Fruit fly (Drosophila melanogaster) whole organism, adult: ENCODE data around the gene MYPT-75D.
A peak's percentile ranks its signal among the peaks of the same experiment; 100 is the strongest.

Source experiments
- CG11617 ChIP-seq: fragments of 200-800 bp; sonication (Bioruptor generic); optimal IDR thresholded peaks from 2 replicates; lab custom pipeline; 2017; ENCODE audit warnings: mild to moderate bottlenecking, missing biosample characterization, missing genetic modification reagents, missing genetic modification characterization
- CG12768 ChIP-seq: fragments of 200-800 bp; sonication (Bioruptor generic); optimal IDR thresholded peaks from 2 replicates; lab custom pipeline; 2017; ENCODE audit warnings: missing biosample characterization, missing genetic modification characterization, mild to moderate bottlenecking, moderate library complexity, missing genetic modification reagents
- CG14711 ChIP-seq: fragments of 200-800 bp; sonication (Bioruptor generic); optimal IDR thresholded peaks from 2 replicates; lab custom pipeline; 2018; ENCODE audit warnings: missing biosample characterization, mild to moderate bottlenecking, missing genetic modification characterization, moderate library complexity
- CG1620 ChIP-seq: fragments of 200-800 bp; sonication (Bioruptor generic); optimal IDR thresholded peaks from 2 replicates; lab custom pipeline; 2016; ENCODE audit warnings: missing biosample characterization, missing genetic modification characterization
- CG33017 ChIP-seq: fragments of 200-800 bp; sonication (Bioruptor generic); optimal IDR thresholded peaks from 2 replicates; lab custom pipeline; 2018; ENCODE audit warnings: missing biosample characterization, mild to moderate bottlenecking, missing genetic modification characterization, moderate library complexity
- CG5204 ChIP-seq: fragments of 200-800 bp; sonication (Bioruptor generic); optimal IDR thresholded peaks from 2 replicates; lab custom pipeline; 2016; ENCODE audit warnings: missing biosample characterization, missing genetic modification characterization
- CG7045 ChIP-seq: fragments of 200-800 bp; sonication (Bioruptor generic); optimal IDR thresholded peaks from 2 replicates; lab custom pipeline; 2017; ENCODE audit warnings: missing biosample characterization, mild to moderate bottlenecking, missing genetic modification characterization
- CG7101 ChIP-seq: fragments of 200-800 bp; sonication (Bioruptor generic); optimal IDR thresholded peaks from 2 replicates; lab custom pipeline; 2018; ENCODE audit warnings: missing biosample characterization, mild to moderate bottlenecking, missing genetic modification characterization, moderate library complexity
- Clk ChIP-seq: fragments of 200-800 bp; sonication (Bioruptor generic); optimal IDR thresholded peaks from 2 replicates; lab custom pipeline; 2017; ENCODE audit warnings: missing biosample characterization, missing genetic modification characterization
- Crg-1 ChIP-seq: fragments of 200-800 bp; sonication (Bioruptor generic); optimal IDR thresholded peaks from 2 replicates; lab custom pipeline; 2016; ENCODE audit warnings: missing biosample characterization, missing genetic modification characterization
- Hr96 ChIP-seq: fragments of 200-800 bp; sonication (Bioruptor generic); optimal IDR thresholded peaks from 2 replicates; lab custom pipeline; 2016; ENCODE audit warnings: missing biosample characterization, missing genetic modification characterization
- Mnt ChIP-seq: fragments of 200-800 bp; sonication (Bioruptor generic); optimal IDR thresholded peaks from 2 replicates; lab custom pipeline; 2016; ENCODE audit warnings: missing biosample characterization, mild to moderate bottlenecking, missing genetic modification characterization
- bab1 ChIP-seq: fragments of 200-800 bp; sonication (Bioruptor generic); optimal IDR thresholded peaks from 3 replicates; lab custom pipeline; 2019; ENCODE audit warnings: missing biosample characterization, mild to moderate bottlenecking, missing genetic modification characterization, moderate library complexity
- cic ChIP-seq: fragments of 200-800 bp; sonication (Bioruptor generic); optimal IDR thresholded peaks from 2 replicates; lab custom pipeline; 2017; ENCODE audit warnings: missing biosample characterization, mild to moderate bottlenecking, missing genetic modification characterization, moderate library complexity
- cnc ChIP-seq, 2 experiments: fragments of >200 bp; optimal IDR thresholded peaks; 2 replicates each; lab custom pipeline; 2017
- kay ChIP-seq: fragments of 200-800 bp; sonication (Bioruptor generic); peaks from one replicate; lab custom pipeline; 2016; ENCODE audit warnings: missing biosample characterization, missing genetic modification characterization, borderline replicate concordance
- ovo ChIP-seq: fragments of 200-800 bp; sonication (Bioruptor generic); optimal IDR thresholded peaks from 2 replicates; lab custom pipeline; 2016; ENCODE audit warnings: missing biosample characterization, missing genetic modification characterization
- pad ChIP-seq: fragments of 200-800 bp; sonication (Bioruptor generic); optimal IDR thresholded peaks from 3 replicates; lab custom pipeline; 2017; ENCODE audit warnings: missing biosample characterization, missing genetic modification characterization, mild to moderate bottlenecking, moderate library complexity, missing genetic modification reagents
- tj ChIP-seq: fragments of 200-800 bp; sonication (Bioruptor generic); optimal IDR thresholded peaks from 3 replicates; lab custom pipeline; 2017; ENCODE audit warnings: missing biosample characterization, mild to moderate bottlenecking, missing genetic modification characterization, moderate library complexity
- toe ChIP-seq: fragments of 200-800 bp; sonication (Bioruptor generic); optimal IDR thresholded peaks from 2 replicates; lab custom pipeline; 2016; ENCODE audit warnings: missing biosample characterization, missing genetic modification characterization

The MYPT-75D gene

DNA sequence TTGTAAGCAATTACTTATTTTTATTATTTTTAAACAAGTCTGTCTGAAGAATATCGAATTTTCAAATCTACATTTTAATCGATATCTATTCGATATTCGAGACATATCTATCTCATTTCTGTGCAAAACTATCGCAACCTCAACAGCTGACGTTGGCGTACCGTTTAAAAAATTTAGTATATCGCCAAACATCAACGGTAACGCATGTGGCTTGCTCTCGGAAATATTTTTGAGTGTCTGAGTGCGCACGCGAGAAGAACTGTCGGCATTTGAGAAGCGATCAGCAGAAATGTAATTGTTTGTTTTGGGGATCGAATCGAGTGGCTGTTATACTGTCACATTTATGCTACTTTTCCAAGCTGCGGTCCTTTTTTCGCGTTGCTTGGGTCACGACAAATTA lies at the start of gene MYPT-75D:
MYPT-75D (plus strand) TSS at position 174 of the 400 bp plus-strand sequence.
- TF ChIP-seq CG5204 (no peak), CG11617 (GFP tag; lab: Kevin White, UChicago) (peak; percentile 9), pad (GFP tag; lab: Kevin White, UChicago) (peak; percentile 40), cnc (optimal IDR thresholded peaks at IDR 0.05; lab: Kevin White, UChicago) (no peak), cic (peak; percentile 27), Mnt (GFP tag; lab: Kevin White, UChicago) (peak; percentile 71), kay (GFP tag; lab: Kevin White, UChicago) (peak; percentile 61), CG14711 (no peak), Crg-1 (GFP tag; lab: Kevin White, UChicago) (peak; percentile 26), ovo (peak; percentile 75), Hr96 (GFP tag; lab: Kevin White, UChicago) (peak; percentile 7), CG7101 (tag; lab: Kevin White, UChicago) (peak; percentile 29), tj (GFP tag; lab: Kevin White, UChicago) (peak; percentile 67), CG7045 (GFP tag; lab: Kevin White, UChicago) (no peak), bab1 (peak; percentile 83), CG1620 (GFP tag; lab: Kevin White, UChicago) (peak; percentile 35)

DNA sequence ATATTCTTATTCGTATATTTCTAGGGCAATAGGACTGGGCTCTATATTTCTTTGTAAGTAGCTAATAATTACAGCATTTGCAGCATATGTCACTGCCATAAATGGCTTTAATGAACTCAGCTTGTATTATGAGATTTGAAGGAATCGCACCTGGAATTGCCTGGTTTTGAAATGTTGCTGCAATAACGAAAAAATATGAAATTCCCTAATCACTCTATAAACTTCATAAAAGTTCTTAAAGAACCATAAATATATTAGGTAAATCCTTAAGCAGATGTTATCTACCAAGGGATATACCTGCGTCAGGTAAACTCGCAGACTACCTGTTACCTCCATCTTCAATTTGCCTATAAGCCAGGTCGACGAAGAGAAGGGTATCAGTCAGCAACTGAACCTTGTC lies 37.4 kb upstream of the MYPT-75D start, which contains the start of gene CG7271:
CG7271 (plus strand) TSS at position 373 of the 400 bp plus-strand sequence.
- TF ChIP-seq CG11617 (GFP tag; lab: Kevin White, UChicago) (no peak), CG33017 (tag; lab: Kevin White, UChicago) (no peak), toe (no peak), CG14711 (no peak), CG12768 (GFP tag; lab: Kevin White, UChicago) (no peak)

DNA sequence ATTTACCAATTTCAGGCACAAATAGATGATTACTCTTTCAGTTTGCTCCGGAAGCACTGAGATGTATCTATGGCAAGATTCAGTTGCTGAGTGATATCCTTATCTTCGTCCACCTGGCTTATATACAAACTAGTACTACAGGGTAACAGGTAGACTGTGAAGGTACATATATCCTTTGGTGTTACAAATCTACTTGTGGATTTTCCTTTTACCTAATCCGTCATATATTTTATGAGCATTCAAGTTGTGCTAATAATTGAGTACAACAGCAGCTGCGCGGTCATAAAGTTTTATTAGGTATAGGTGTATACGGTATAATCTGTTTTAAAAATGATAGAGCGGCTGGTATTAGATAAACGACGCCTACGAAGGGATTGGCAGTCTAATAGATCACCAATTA lies 32.1 kb upstream of the MYPT-75D start, which contains the start of gene term:
term (minus strand) TSS at position 101 of the 400 bp plus-strand sequence.
- TF ChIP-seq CG14711 (no peak), Crg-1 (GFP tag; lab: Kevin White, UChicago) (no peak), CG7045 (GFP tag; lab: Kevin White, UChicago) (no peak), pad (GFP tag; lab: Kevin White, UChicago) (no peak), kay (GFP tag; lab: Kevin White, UChicago) (no peak), Mnt (GFP tag; lab: Kevin White, UChicago) (no peak), ovo (no peak), toe (no peak), CG5204 (no peak), Clk (no peak), CG11617 (GFP tag; lab: Kevin White, UChicago) (no peak), bab1 (no peak), cic (no peak), tj (GFP tag; lab: Kevin White, UChicago) (no peak), CG1620 (GFP tag; lab: Kevin White, UChicago) (no peak), cnc (optimal IDR thresholded peaks at IDR 0.05; lab: Kevin White, UChicago) (no peak), CG7101 (tag; lab: Kevin White, UChicago) (no peak), CG12768 (GFP tag; lab: Kevin White, UChicago) (no peak), CG33017 (tag; lab: Kevin White, UChicago) (no peak), Hr96 (GFP tag; lab: Kevin White, UChicago) (no peak)

DNA sequence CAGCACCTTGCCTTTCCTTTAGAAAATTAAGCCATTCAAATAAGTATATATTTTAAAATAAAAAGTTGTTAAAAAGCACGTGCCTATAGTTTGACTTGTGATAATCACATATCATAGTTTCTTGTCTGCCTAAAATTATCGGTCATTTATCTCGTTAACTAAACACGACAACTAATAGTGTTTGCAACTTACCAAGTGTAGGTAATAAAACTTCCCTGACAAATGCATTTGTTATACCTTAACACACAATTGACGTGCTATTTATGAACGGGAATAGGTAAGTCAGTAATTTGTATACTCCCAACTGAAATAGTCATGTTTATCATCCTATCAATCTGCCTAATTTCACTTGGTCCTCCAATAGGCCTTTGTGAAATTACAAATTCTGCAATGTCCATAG lies 22.6 kb upstream of the MYPT-75D start, which contains the start of gene CG18234:
CG18234 (plus strand) TSS at position 301 of the 400 bp plus-strand sequence.
- TF ChIP-seq cnc (optimal IDR thresholded peaks at IDR 0.05; lab: Kevin White, UChicago), result no peak
- no peak for TF ChIP-seq CG14711
- no peak for TF ChIP-seq Crg-1 (GFP tag; lab: Kevin White, UChicago)
- TF ChIP-seq CG7101 (tag; lab: Kevin White, UChicago), result no peak
- no peak for TF ChIP-seq tj (GFP tag; lab: Kevin White, UChicago)
- TF ChIP-seq cic, result no peak

dm6 chr3L:18605172-18605571 lies 20.6 kb upstream of the MYPT-75D start, which contains the start of gene CG18233:
CG18233 (plus strand) TSS chr3L:18605472.
- TF ChIP-seq Mnt (GFP tag; lab: Kevin White, UChicago), result no peak
- TF ChIP-seq ovo, result no peak
- no peak for TF ChIP-seq toe
- TF ChIP-seq CG33017 (tag; lab: Kevin White, UChicago), result no peak
- TF ChIP-seq CG14711, result no peak
- TF ChIP-seq Crg-1 (GFP tag; lab: Kevin White, UChicago), result no peak
- no peak for TF ChIP-seq CG7045 (GFP tag; lab: Kevin White, UChicago)
- TF ChIP-seq cic, result no peak
- TF ChIP-seq CG12768 (GFP tag; lab: Kevin White, UChicago), result no peak

DNA sequence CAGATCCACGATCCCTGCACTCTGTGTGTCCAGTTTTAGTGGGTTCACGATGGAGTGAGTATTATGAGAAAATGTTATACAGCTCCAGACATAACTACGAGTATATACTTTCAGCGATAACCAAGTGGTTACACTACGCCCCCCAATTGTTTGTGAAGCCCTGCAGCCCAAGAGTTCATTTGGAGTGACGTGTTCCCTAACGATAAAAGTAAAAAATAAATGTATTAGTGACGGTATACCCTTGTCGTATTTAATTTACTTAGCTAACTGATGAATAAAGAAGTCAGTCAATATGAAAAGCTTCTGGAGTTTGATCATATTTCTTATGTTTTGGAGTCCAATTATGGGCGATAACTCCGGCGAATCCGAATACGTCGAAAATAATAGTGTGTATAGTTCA lies 18.6 kb upstream of the MYPT-75D start, which contains the start of gene CG18231:
CG18231 (plus strand) TSS at position 301 of the 400 bp plus-strand sequence.
- no peak for TF ChIP-seq pad (GFP tag; lab: Kevin White, UChicago)
- TF ChIP-seq CG7101 (tag; lab: Kevin White, UChicago), result no peak
- no peak for TF ChIP-seq Hr96 (GFP tag; lab: Kevin White, UChicago)
- no peak for TF ChIP-seq CG11617 (GFP tag; lab: Kevin White, UChicago)
- no peak for TF ChIP-seq cnc (optimal IDR thresholded peaks at IDR 0.05; lab: Kevin White, UChicago)
- TF ChIP-seq CG33017 (tag; lab: Kevin White, UChicago), result no peak
- no peak for TF ChIP-seq Crg-1 (GFP tag; lab: Kevin White, UChicago)
- TF ChIP-seq CG14711, result no peak
- no peak for TF ChIP-seq cic
- no peak for TF ChIP-seq Clk
- TF ChIP-seq Mnt (GFP tag; lab: Kevin White, UChicago), result no peak
- no peak for TF ChIP-seq CG1620 (GFP tag; lab: Kevin White, UChicago)
- no peak for TF ChIP-seq CG7045 (GFP tag; lab: Kevin White, UChicago)
- TF ChIP-seq CG5204, result no peak
- no peak for TF ChIP-seq CG12768 (GFP tag; lab: Kevin White, UChicago)
- no peak for TF ChIP-seq ovo
- no peak for TF ChIP-seq kay (GFP tag; lab: Kevin White, UChicago)
